Fruit fly (Drosophila melanogaster): ENCODE results near the gene CG4375.

DNA sequence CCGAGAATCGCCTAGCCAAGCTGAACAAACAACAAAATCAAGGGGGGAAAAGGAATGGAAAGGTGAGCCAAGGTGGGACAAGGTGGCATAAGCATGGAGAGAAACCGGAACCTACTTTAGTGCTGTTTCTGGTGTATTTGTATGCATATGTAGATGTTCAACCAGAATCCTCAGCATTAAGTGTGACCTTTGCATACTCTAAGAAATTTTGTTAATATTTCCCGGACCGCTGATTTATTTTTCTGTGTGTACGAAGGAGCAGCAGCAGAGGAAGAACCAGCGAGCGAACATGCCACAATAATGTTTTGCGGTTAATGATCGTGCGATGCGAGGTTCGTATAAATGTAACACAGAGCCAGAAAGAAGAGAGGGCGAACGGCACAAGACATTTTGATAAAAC, 38.3 kb upstream of the CG4375 start:
- TF ChIP-seq lilli (GFP tag; optimal IDR thresholded peaks at IDR 0.05): no peak
- TF ChIP-seq Six4 (GFP tag; optimal IDR thresholded peaks at IDR 0.05): no peak
- no peak for TF ChIP-seq unc-4 (GFP tag; IDR thresholded peaks at IDR 0.05; ENCODE audit: partially characterized antibody)
- no peak for TF ChIP-seq CG12071 (GFP tag; optimal IDR thresholded peaks at IDR 0.05)

All from whole organism, embryonic.